Worm (Caenorhabditis elegans): Measurements from ENCODE around the gene egg-3.

ce11 chrII:10915732-10916131 lies 31.5 kb upstream of the egg-3 start, which contains the start of gene F44F4.9:
- no peak for TF ChIP-seq flt-1 (GFP tag; IDR thresholded peaks at IDR 0.05)
- no peak for TF ChIP-seq med-1 (GFP tag; optimal IDR thresholded peaks at IDR 0.05; ENCODE audit: insufficient read depth)
- TF ChIP-seq klf-2 (GFP tag; conservative IDR thresholded peaks at IDR 0.05): no peak
- TF ChIP-seq ztf-23 (GFP tag; IDR thresholded peaks at IDR 0.05): no peak

Measured in whole organism, midembryonic.